Fruit fly (Drosophila melanogaster) whole organism, embryonic: ENCODE results near the gene CG11164.

Experiments
- Awh ChIP-seq: fragments of 200-800 bp; sonication (Bioruptor generic); IDR thresholded peaks from 2 replicates; pipeline ENCODE4, ENCODE4 v1.3.6; 2022; ENCODE audit warnings: missing biosample characterization, missing genetic modification characterization
- B-H2 ChIP-seq: fragments of 200-800 bp; sonication (Bioruptor generic); optimal IDR thresholded peaks from 2 replicates; lab custom pipeline; 2018; ENCODE audit warnings: missing biosample characterization, mild to moderate bottlenecking, missing genetic modification characterization
- BtbVII ChIP-seq: fragments of 200-800 bp; sonication (Bioruptor generic); optimal IDR thresholded peaks from 3 replicates; lab custom pipeline; 2017; ENCODE audit warnings: missing biosample characterization, mild to moderate bottlenecking, missing genetic modification characterization
- CG14014 ChIP-seq: fragments of 200-800 bp; sonication (Bioruptor generic); IDR thresholded peaks from 2 replicates; pipeline ENCODE4 v1.3.6; 2022; ENCODE audit warnings: missing biosample characterization, missing genetic modification characterization
- CG14710 ChIP-seq: fragments of 200-800 bp; sonication (Bioruptor generic); optimal IDR thresholded peaks from 3 replicates; lab custom pipeline; 2019; ENCODE audit warnings: missing biosample characterization, mild to moderate bottlenecking, missing genetic modification characterization, moderate library complexity
- CG15073 ChIP-seq: fragments of 200-800 bp; sonication (Bioruptor generic); optimal IDR thresholded peaks from 2 replicates; lab custom pipeline; 2016; ENCODE audit warnings: missing biosample characterization, missing genetic modification characterization
- CG17186 ChIP-seq: fragments of 200-800 bp; sonication (Bioruptor generic); optimal IDR thresholded peaks from 3 replicates; lab custom pipeline; 2017; ENCODE audit warnings: missing biosample characterization, missing genetic modification reagents, missing genetic modification characterization
- CG17829 ChIP-seq: fragments of 200-800 bp; optimal IDR thresholded peaks from 2 replicates; lab custom pipeline; 2019; ENCODE audit warnings: missing biosample characterization, mild to moderate bottlenecking, missing genetic modification characterization, moderate library complexity
- CG18619 ChIP-seq: fragments of 200-800 bp; sonication (Bioruptor generic); optimal IDR thresholded peaks from 3 replicates; lab custom pipeline; 2017; ENCODE audit warnings: missing biosample characterization, mild to moderate bottlenecking, missing genetic modification characterization
- CG2116 ChIP-seq: fragments of 200-800 bp; sonication (Bioruptor generic); optimal IDR thresholded peaks from 3 replicates; lab custom pipeline; 2018; ENCODE audit warnings: missing biosample characterization, mild to moderate bottlenecking, missing genetic modification characterization
- CG2199 ChIP-seq: fragments of 200-800 bp; sonication (Bioruptor generic); IDR thresholded peaks from 3 replicates; pipeline ENCODE4 v1.3.6; 2022; ENCODE audit warnings: missing biosample characterization, missing genetic modification characterization
- CG30403 ChIP-seq: fragments of 200-800 bp; sonication (Bioruptor generic); optimal IDR thresholded peaks from 3 replicates; lab custom pipeline; 2016; ENCODE audit warnings: missing biosample characterization, missing genetic modification characterization
- CG31441 ChIP-seq: fragments of 200-800 bp; sonication (Bioruptor generic); IDR thresholded peaks from 2 replicates; pipeline ENCODE4 v1.3.6; 2022; ENCODE audit warnings: missing biosample characterization, missing genetic modification characterization
- CG32532 ChIP-seq: fragments of 200-800 bp; sonication (Bioruptor generic); IDR thresholded peaks from 2 replicates; pipeline ENCODE4 v1.3.6; 2022; ENCODE audit warnings: missing biosample characterization, missing genetic modification characterization
- CG3838 ChIP-seq: fragments of 200-800 bp; sonication (Bioruptor generic); optimal IDR thresholded peaks from 3 replicates; lab custom pipeline; 2016; ENCODE audit warnings: missing biosample characterization, missing genetic modification characterization
- CG4282 ChIP-seq: fragments of 200-800 bp; sonication (Bioruptor generic); optimal IDR thresholded peaks from 2 replicates; lab custom pipeline; 2016; ENCODE audit warnings: missing biosample characterization, missing genetic modification characterization
- CG4328 ChIP-seq: fragments of 200-800 bp; sonication (Bioruptor generic); optimal IDR thresholded peaks from 3 replicates; lab custom pipeline; 2017; ENCODE audit warnings: missing biosample characterization, missing genetic modification reagents, missing genetic modification characterization
- CG43689 ChIP-seq: fragments of 200-800 bp; sonication (Bioruptor generic); IDR thresholded peaks from 2 replicates; pipeline ENCODE4 v1.3.6; 2022; ENCODE audit warnings: missing biosample characterization, missing genetic modification characterization
- CG4424 ChIP-seq: fragments of 200-800 bp; sonication (Bioruptor generic); optimal IDR thresholded peaks from 3 replicates; lab custom pipeline; 2016; ENCODE audit warnings: missing biosample characterization, missing genetic modification characterization
- CG4820 ChIP-seq: fragments of 200-800 bp; sonication (Bioruptor generic); optimal IDR thresholded peaks from 3 replicates; lab custom pipeline; 2016; ENCODE audit warnings: missing biosample characterization, missing genetic modification characterization
- CG5180 ChIP-seq: fragments of 200-800 bp; sonication (Bioruptor generic); optimal IDR thresholded peaks from 3 replicates; lab custom pipeline; 2017; ENCODE audit warnings: missing biosample characterization, missing genetic modification characterization, mild to moderate bottlenecking, moderate library complexity, missing genetic modification reagents
- CG6175 ChIP-seq: fragments of 200-800 bp; sonication (Bioruptor generic); IDR thresholded peaks from 3 replicates; pipeline ENCODE4 v1.3.6; 2022; ENCODE audit warnings: missing biosample characterization, missing genetic modification characterization
- CG6254 ChIP-seq: fragments of 200-800 bp; sonication (Bioruptor generic); optimal IDR thresholded peaks from 3 replicates; lab custom pipeline; 2017; ENCODE audit warnings: mild to moderate bottlenecking, missing biosample characterization, missing genetic modification reagents, missing genetic modification characterization
- Camta ChIP-seq: fragments of 200-800 bp; sonication (Bioruptor generic); optimal IDR thresholded peaks from 2 replicates; lab custom pipeline; 2016; ENCODE audit warnings: missing biosample characterization, missing genetic modification characterization
- Dfd ChIP-seq, 2 experiments: fragments of >200 bp; optimal IDR thresholded peaks; 2 replicates each; lab custom pipeline; 2017; ENCODE audit warnings: missing biosample characterization in 2 of 2, missing genetic modification characterization in 2 of 2
- Doc2 ChIP-seq: fragments of 200-800 bp; sonication (Bioruptor generic); IDR thresholded peaks from 2 replicates; pipeline ENCODE4 v1.3.6; 2022; ENCODE audit warnings: missing biosample characterization, missing genetic modification characterization
- Elba2 ChIP-seq: fragments of 200-800 bp; sonication (Bioruptor generic); optimal IDR thresholded peaks from 3 replicates; lab custom pipeline; 2016; ENCODE audit warnings: missing biosample characterization, missing genetic modification characterization
- H2.0 ChIP-seq: fragments of 200-800 bp; sonication (Bioruptor generic); IDR thresholded peaks from 2 replicates; pipeline ENCODE4 v1.3.6; 2022; ENCODE audit warnings: missing biosample characterization, missing genetic modification characterization
- Myb ChIP-seq: fragments of 200-800 bp; sonication (Bioruptor generic); optimal IDR thresholded peaks from 2 replicates; lab custom pipeline; 2016; ENCODE audit warnings: missing biosample characterization, missing genetic modification characterization
- Pdp1 ChIP-seq, 2 experiments: fragments of 200-800 bp; sonication (Bioruptor generic); optimal IDR thresholded peaks; 3 replicates each; lab custom pipeline; 2016; ENCODE audit warnings: missing biosample characterization in 2 of 2, missing genetic modification characterization in 2 of 2, mild to moderate bottlenecking in 1 of 2, moderate library complexity in 1 of 2
- Poxn ChIP-seq: fragments of 200-800 bp; sonication (Bioruptor generic); IDR thresholded peaks from 2 replicates; pipeline ENCODE4 v1.3.6; 2022; ENCODE audit warnings: missing biosample characterization, missing genetic modification characterization
- Stat92E ChIP-seq, 3 experiments: fragments of >200 bp in 2 of 3; fragments of 200-800 bp in 1 of 3; sonication (Bioruptor generic) in 1 of 3; optimal IDR thresholded peaks; 2 replicates each; lab custom pipeline; 2017 to 2019; ENCODE audit warnings: missing biosample characterization in 3 of 3, missing genetic modification characterization in 3 of 3, mild to moderate bottlenecking in 1 of 3, moderate library complexity in 1 of 3
- bbx ChIP-seq: fragments of 200-800 bp; sonication (Bioruptor generic); IDR thresholded peaks from 2 replicates; pipeline ENCODE4 v1.3.6; 2022; ENCODE audit warnings: missing biosample characterization, missing genetic modification characterization; ENCODE audit not compliant: partially characterized antibody
- bowl ChIP-seq: fragments of 200-800 bp; sonication (Bioruptor generic); IDR thresholded peaks from 2 replicates; pipeline ENCODE4 v1.3.6; 2022; ENCODE audit warnings: missing biosample characterization, missing genetic modification characterization
- cas ChIP-seq: fragments of 200-800 bp; sonication (Bioruptor generic); IDR thresholded peaks from 2 replicates; pipeline ENCODE4 v1.3.6; 2022; ENCODE audit warnings: missing biosample characterization, missing genetic modification characterization
- caup ChIP-seq: fragments of 200-800 bp; sonication (Bioruptor generic); optimal IDR thresholded peaks from 3 replicates; lab custom pipeline; 2017; ENCODE audit warnings: missing biosample characterization, mild to moderate bottlenecking, missing genetic modification characterization, moderate library complexity; ENCODE audit not compliant: severe bottlenecking
- chn ChIP-seq: fragments of 200-800 bp; sonication (Bioruptor generic); optimal IDR thresholded peaks from 2 replicates; lab custom pipeline; 2016; ENCODE audit warnings: missing biosample characterization, missing genetic modification characterization
- da ChIP-seq: fragments of 200-800 bp; sonication (Bioruptor generic); optimal IDR thresholded peaks from 2 replicates; lab custom pipeline; 2016; ENCODE audit warnings: missing biosample characterization, missing genetic modification characterization
- eyg ChIP-seq: fragments of 200-800 bp; sonication (Bioruptor generic); optimal IDR thresholded peaks from 3 replicates; lab custom pipeline; 2016; ENCODE audit warnings: missing biosample characterization, missing genetic modification characterization
- fd102C ChIP-seq: fragments of 200-800 bp; sonication (Bioruptor generic); optimal IDR thresholded peaks from 2 replicates; lab custom pipeline; 2018; ENCODE audit warnings: missing biosample characterization, mild to moderate bottlenecking, missing genetic modification characterization, moderate library complexity
- ftz-f1 ChIP-seq: fragments of 200-800 bp; sonication (Bioruptor generic); optimal IDR thresholded peaks from 2 replicates; lab custom pipeline; 2016; ENCODE audit warnings: missing biosample characterization, missing genetic modification characterization
- gt ChIP-seq: fragments of 200-800 bp; sonication (Bioruptor generic); IDR thresholded peaks from 2 replicates; pipeline ENCODE4 v1.3.6; 2022; ENCODE audit warnings: missing biosample characterization, missing genetic modification characterization
- jumu ChIP-seq: fragments of 200-800 bp; sonication (Bioruptor generic); optimal IDR thresholded peaks from 3 replicates; lab custom pipeline; 2016; ENCODE audit warnings: missing biosample characterization, missing genetic modification characterization
- maf-S ChIP-seq: fragments of 200-800 bp; sonication (Bioruptor generic); optimal IDR thresholded peaks from 2 replicates; lab custom pipeline; 2016; ENCODE audit warnings: missing biosample characterization, missing genetic modification characterization
- mam ChIP-seq: fragments of 200-800 bp; sonication (Bioruptor generic); optimal IDR thresholded peaks from 3 replicates; lab custom pipeline; 2016; ENCODE audit warnings: missing biosample characterization, missing genetic modification characterization
- mirr ChIP-seq: fragments of 200-800 bp; sonication (Bioruptor generic); optimal IDR thresholded peaks from 3 replicates; lab custom pipeline; 2018; ENCODE audit warnings: missing biosample characterization, mild to moderate bottlenecking, missing genetic modification characterization
- sim ChIP-seq: fragments of 200-800 bp; sonication (Bioruptor generic); IDR thresholded peaks from 2 replicates; pipeline ENCODE4 v1.3.6; 2022; ENCODE audit warnings: missing biosample characterization, missing genetic modification characterization
- tio ChIP-seq: fragments of 200-800 bp; sonication (Bioruptor generic); optimal IDR thresholded peaks from 2 replicates; lab custom pipeline; 2017; ENCODE audit warnings: missing biosample characterization, missing genetic modification characterization, inconsistent platforms
- trem ChIP-seq: fragments of 200-800 bp; optimal IDR thresholded peaks from 3 replicates; lab custom pipeline; 2019; ENCODE audit warnings: missing biosample characterization, mild to moderate bottlenecking, missing genetic modification characterization, moderate library complexity
- trh ChIP-seq: fragments of 200-800 bp; sonication (Bioruptor generic); optimal IDR thresholded peaks from 2 replicates; lab custom pipeline; 2016; ENCODE audit warnings: missing biosample characterization, missing genetic modification characterization
- tup ChIP-seq: fragments of 200-800 bp; sonication (Bioruptor generic); optimal IDR thresholded peaks from 2 replicates; lab custom pipeline; 2016; ENCODE audit warnings: missing biosample characterization, mild to moderate bottlenecking, missing genetic modification characterization, moderate library complexity
- yki ChIP-seq: fragments of >200 bp; optimal IDR thresholded peaks from 3 replicates; lab custom pipeline; 2018

Gene CG11164

DNA sequence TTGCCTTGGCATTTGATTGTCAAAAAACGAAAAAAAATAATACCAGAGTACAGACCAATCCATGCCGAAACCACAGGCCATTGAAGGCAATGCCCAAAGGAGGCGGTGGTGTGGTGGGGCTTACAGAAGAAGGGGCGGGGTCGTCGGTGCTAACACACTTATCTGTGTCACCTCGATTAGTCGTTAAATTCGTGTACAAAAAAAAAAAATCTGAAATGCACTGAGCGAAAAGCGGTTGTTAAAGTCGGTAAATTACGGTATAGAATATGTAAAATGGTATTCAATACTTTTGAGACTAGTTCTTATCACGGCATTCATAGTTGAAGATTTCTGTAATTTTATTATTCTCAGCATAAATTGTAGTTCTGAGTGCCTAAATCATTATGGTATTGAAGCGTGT, 23.9 kb upstream of the CG11164 start (continued):
- TF ChIP-seq Dfd (GFP tag; optimal IDR thresholded peaks at IDR 0.05; lab: Kevin White, UChicago) (no peak), da (peak; percentile 5), mam (no peak), B-H2 (GFP tag; lab: Kevin White, UChicago) (no peak), bowl (peak; percentile 46; the same call in 1 of the 2 replicates), Elba2 (GFP tag; lab: Kevin White, UChicago) (no peak), sim (GFP tag; lab: Robert Waterston, UW) (peak; percentile 61; the same call in 1 of the 2 replicates), Poxn (GFP tag; lab: Robert Waterston, UW) (no peak), CG4820 (GFP tag; lab: Kevin White, UChicago) (peak; percentile 54), Awh (GFP tag; lab: Robert Waterston, UW) (0 out of 2 replicates have a peak, but pooled peaks have one; percentile 32), CG31441 (GFP tag; lab: Robert Waterston, UW) (peak; percentile 57), CG3838 (GFP tag; lab: Kevin White, UChicago) (no peak), tup (no peak), cas (GFP tag; lab: Robert Waterston, UW) (no peak), CG14710 (peak; percentile 51), CG6254 (peak; percentile 39), CG32532 (GFP tag; lab: Robert Waterston, UW) (peak; percentile 67), ftz-f1 (GFP tag; lab: Kevin White, UChicago) (peak; percentile 71), H2.0 (GFP tag; lab: Robert Waterston, UW) (peak; percentile 42; the same call in 1 of the 2 replicates), CG15073 (no peak), Pdp1 (GFP tag; optimal IDR thresholded peaks at IDR 0.05; lab: Kevin White, UChicago) (peak; percentile 26 to 61), CG2199 (GFP tag; lab: Robert Waterston, UW) (0 out of 3 replicates have a peak, but pooled peaks have one; percentile 40), eyg (GFP tag; lab: Kevin White, UChicago) (no peak), CG30403 (GFP tag; lab: Kevin White, UChicago) (peak; percentile 54), CG5180 (no peak), Myb (GFP tag; lab: Kevin White, UChicago) (no peak), CG4328 (GFP tag; lab: Kevin White, UChicago) (no peak), caup (GFP tag; lab: Kevin White, UChicago) (peak; percentile 44), Camta (GFP tag; lab: Kevin White, UChicago) (no peak), jumu (GFP tag; lab: Kevin White, UChicago) (peak; percentile 21), CG43689 (0 out of 2 replicates have a peak, but pooled peaks have one; percentile 13), Doc2 (GFP tag; lab: Robert Waterston, UW) (no peak), CG4424 (GFP tag; lab: Kevin White, UChicago) (peak; percentile 71), CG2116 (GFP tag; lab: Kevin White, UChicago) (no peak), gt (GFP tag; lab: Robert Waterston, UW) (no peak), trem (peak; percentile 21), maf-S (GFP tag; lab: Kevin White, UChicago) (no peak), CG18619 (GFP tag; lab: Kevin White, UChicago) (peak; percentile 1), fd102C (GFP tag; lab: Kevin White, UChicago) (no peak), CG17829 (peak; percentile 17), CG6175 (GFP tag; lab: Robert Waterston, UW) (no peak), CG4282 (GFP tag; lab: Kevin White, UChicago) (no peak), CG17186 (GFP tag; lab: Kevin White, UChicago) (no peak), yki (no peak), chn (peak; percentile 51), tio (GFP tag; lab: Kevin White, UChicago) (no peak), Stat92E (GFP tag; optimal IDR thresholded peaks at IDR 0.05; lab: Kevin White, UChicago) (no peak), CG14014 (GFP tag; lab: Robert Waterston, UW) (peak; percentile 38; the same call in 1 of the 2 replicates), mirr (GFP tag; lab: Kevin White, UChicago) (peak; percentile 23), bbx (GFP tag; lab: Robert Waterston, UW) (no peak), BtbVII (GFP tag; lab: Kevin White, UChicago) (no peak), trh (GFP tag; lab: Kevin White, UChicago) (no peak)
